Fruit fly (Drosophila melanogaster) whole organism, embryonic: ENCODE measurements around the gene CG3008.
A peak's percentile ranks its signal among the peaks of the same experiment; 100 is the strongest.

Source experiments
- Bgb ChIP-seq: fragments of 200-800 bp; sonication (Bioruptor generic); IDR thresholded peaks from 2 replicates; pipeline ENCODE4 v1.3.6; 2022; ENCODE audit warnings: missing biosample characterization, missing genetic modification characterization; ENCODE audit not compliant: partially characterized antibody
- Blimp-1 ChIP-seq: fragments of 200-800 bp; sonication (Bioruptor generic); optimal IDR thresholded peaks from 3 replicates; lab custom pipeline; 2018; ENCODE audit warnings: missing biosample characterization, missing genetic modification characterization, mild to moderate bottlenecking, moderate library complexity, missing genetic modification reagents
- CG10209 ChIP-seq: fragments of 200-800 bp; sonication (Bioruptor generic); optimal IDR thresholded peaks from 3 replicates; lab custom pipeline; 2017; ENCODE audit warnings: missing biosample characterization, mild to moderate bottlenecking, missing genetic modification characterization, missing genetic modification reagents
- CG10366 ChIP-seq: fragments of 200-800 bp; sonication (Bioruptor generic); IDR thresholded peaks from 2 replicates; pipeline ENCODE4 v1.3.6; 2022; ENCODE audit warnings: missing biosample characterization, missing genetic modification characterization
- CG10979 ChIP-seq: fragments of 200-800 bp; sonication (Bioruptor generic); optimal IDR thresholded peaks from 2 replicates; lab custom pipeline; 2018; ENCODE audit warnings: missing biosample characterization, mild to moderate bottlenecking, missing genetic modification characterization, moderate library complexity
- CG15479 ChIP-seq: fragments of 200-800 bp; sonication (Bioruptor generic); optimal IDR thresholded peaks from 3 replicates; lab custom pipeline; 2019; ENCODE audit warnings: missing biosample characterization, mild to moderate bottlenecking, missing genetic modification characterization, moderate library complexity
- CG17361 ChIP-seq: fragments of 200-800 bp; sonication (Bioruptor generic); IDR thresholded peaks from 3 replicates; pipeline ENCODE4 v1.3.6; 2022; ENCODE audit warnings: missing biosample characterization, missing genetic modification characterization
- CG17612 ChIP-seq: fragments of 200-800 bp; sonication (Bioruptor generic); IDR thresholded peaks from 2 replicates; pipeline ENCODE4 v1.3.6; 2022; ENCODE audit warnings: missing biosample characterization, missing genetic modification characterization
- CG17802 ChIP-seq: fragments of 200-800 bp; sonication (Bioruptor generic); optimal IDR thresholded peaks from 2 replicates; lab custom pipeline; 2018; ENCODE audit warnings: missing biosample characterization, mild to moderate bottlenecking, missing genetic modification characterization, moderate library complexity
- CG1792 ChIP-seq: fragments of 200-800 bp; sonication (Bioruptor generic); optimal IDR thresholded peaks from 2 replicates; lab custom pipeline; 2016; ENCODE audit warnings: missing biosample characterization, missing genetic modification characterization
- CG1832 ChIP-seq: fragments of 200-800 bp; sonication (Bioruptor generic); optimal IDR thresholded peaks from 2 replicates; lab custom pipeline; 2017; ENCODE audit warnings: missing biosample characterization, mild to moderate bottlenecking, missing genetic modification characterization, inconsistent platforms
- CG18764 ChIP-seq: fragments of 200-800 bp; sonication (Bioruptor generic); optimal IDR thresholded peaks from 3 replicates; lab custom pipeline; 2016; ENCODE audit warnings: missing biosample characterization, missing genetic modification characterization
- CG31365 ChIP-seq: fragments of 200-800 bp; sonication (Bioruptor generic); optimal IDR thresholded peaks from 2 replicates; lab custom pipeline; 2018; ENCODE audit warnings: missing biosample characterization, mild to moderate bottlenecking, missing genetic modification characterization
- CG34376 ChIP-seq: fragments of 200-800 bp; sonication (Bioruptor generic); optimal IDR thresholded peaks from 2 replicates; lab custom pipeline; 2018; ENCODE audit warnings: missing biosample characterization, mild to moderate bottlenecking, missing genetic modification characterization
- CG4282 ChIP-seq: fragments of 200-800 bp; sonication (Bioruptor generic); optimal IDR thresholded peaks from 2 replicates; lab custom pipeline; 2016; ENCODE audit warnings: missing biosample characterization, missing genetic modification characterization
- CG43689 ChIP-seq: fragments of 200-800 bp; sonication (Bioruptor generic); IDR thresholded peaks from 2 replicates; pipeline ENCODE4 v1.3.6; 2022; ENCODE audit warnings: missing biosample characterization, missing genetic modification characterization
- CG4820 ChIP-seq: fragments of 200-800 bp; sonication (Bioruptor generic); optimal IDR thresholded peaks from 3 replicates; lab custom pipeline; 2016; ENCODE audit warnings: missing biosample characterization, missing genetic modification characterization
- CG5180 ChIP-seq: fragments of 200-800 bp; sonication (Bioruptor generic); optimal IDR thresholded peaks from 3 replicates; lab custom pipeline; 2017; ENCODE audit warnings: missing biosample characterization, missing genetic modification characterization, mild to moderate bottlenecking, moderate library complexity, missing genetic modification reagents
- CG5953 ChIP-seq: fragments of 200-800 bp; sonication (Bioruptor generic); IDR thresholded peaks from 2 replicates; pipeline ENCODE4 v1.3.6; 2022; ENCODE audit warnings: missing biosample characterization, missing genetic modification characterization
- Ets65A ChIP-seq: fragments of 200-800 bp; sonication (Bioruptor generic); peaks from one replicate; lab custom pipeline; 2016; ENCODE audit warnings: missing biosample characterization, missing genetic modification characterization
- Med ChIP-seq: fragments of 200-800 bp; sonication (Bioruptor generic); peaks from one replicate; lab custom pipeline; 2016; ENCODE audit warnings: missing biosample characterization, missing genetic modification characterization, mild to moderate bottlenecking, inconsistent platforms, moderate library complexity
- NC2β ChIP-seq: fragments of 200-800 bp; sonication (Bioruptor generic); optimal IDR thresholded peaks from 2 replicates; lab custom pipeline; 2016; ENCODE audit warnings: missing biosample characterization, missing genetic modification characterization
- Nf-YC ChIP-seq: fragments of 200-800 bp; optimal IDR thresholded peaks from 3 replicates; lab custom pipeline; 2019; ENCODE audit warnings: missing biosample characterization, mild to moderate bottlenecking, missing genetic modification characterization, moderate library complexity
- NfI ChIP-seq: fragments of 200-800 bp; sonication (Bioruptor generic); optimal IDR thresholded peaks from 3 replicates; lab custom pipeline; 2018; ENCODE audit warnings: missing biosample characterization, mild to moderate bottlenecking, missing genetic modification characterization, moderate library complexity
- Scr ChIP-seq: fragments of 200-800 bp; sonication (Bioruptor generic); IDR thresholded peaks from 2 replicates; pipeline ENCODE4 v1.3.6; 2022; ENCODE audit warnings: missing biosample characterization, missing genetic modification characterization; ENCODE audit not compliant: partially characterized antibody
- abd-A ChIP-seq: fragments of 200-800 bp; sonication (Bioruptor generic); optimal IDR thresholded peaks from 3 replicates; lab custom pipeline; 2019; ENCODE audit warnings: missing biosample characterization, mild to moderate bottlenecking, missing genetic modification characterization, moderate library complexity
- ap ChIP-seq: fragments of 200-800 bp; sonication (Bioruptor generic); IDR thresholded peaks from 2 replicates; pipeline ENCODE4 v1.3.6; 2022; ENCODE audit warnings: missing biosample characterization, missing genetic modification characterization
- croc ChIP-seq: fragments of 200-800 bp; sonication (Bioruptor generic); conservative IDR thresholded peaks from 3 replicates; pipeline ENCODE4 v1.3.6; 2022; ENCODE audit warnings: missing biosample characterization, missing genetic modification characterization
- disco-r ChIP-seq: fragments of 200-800 bp; sonication (Bioruptor generic); optimal IDR thresholded peaks from 2 replicates; lab custom pipeline; 2016; ENCODE audit warnings: missing biosample characterization, missing genetic modification characterization
- grau ChIP-seq: fragments of 200-800 bp; optimal IDR thresholded peaks from 3 replicates; lab custom pipeline; 2019; ENCODE audit warnings: missing biosample characterization, mild to moderate bottlenecking, missing genetic modification characterization, moderate library complexity
- hth ChIP-seq: fragments of >200 bp; optimal IDR thresholded peaks from 2 replicates; lab custom pipeline; 2017; ENCODE audit warnings: inconsistent platforms
- lab ChIP-seq: fragments of 200-800 bp; sonication (Bioruptor generic); optimal IDR thresholded peaks from 3 replicates; lab custom pipeline; 2017; ENCODE audit warnings: missing biosample characterization, missing genetic modification characterization, mild to moderate bottlenecking, moderate library complexity, missing genetic modification reagents
- mld ChIP-seq: fragments of 200-800 bp; sonication (Bioruptor generic); IDR thresholded peaks from 3 replicates; pipeline ENCODE4 v1.3.6; 2022; ENCODE audit warnings: missing biosample characterization, missing genetic modification characterization; ENCODE audit not compliant: partially characterized antibody
- nom ChIP-seq: fragments of 200-800 bp; sonication (Bioruptor generic); optimal IDR thresholded peaks from 2 replicates; lab custom pipeline; 2017; ENCODE audit warnings: missing biosample characterization, missing genetic modification characterization, mild to moderate bottlenecking, moderate library complexity, missing genetic modification reagents
- otp ChIP-seq: fragments of 200-800 bp; sonication (Bioruptor generic); IDR thresholded peaks from 3 replicates; pipeline ENCODE4, ENCODE4 v1.3.6; 2022; ENCODE audit warnings: missing biosample characterization, missing genetic modification characterization
- rib ChIP-seq: fragments of 200-800 bp; sonication (Bioruptor generic); IDR thresholded peaks from 2 replicates; pipeline ENCODE4 v1.3.6; 2022; ENCODE audit warnings: missing biosample characterization, missing genetic modification characterization
- sens ChIP-seq: fragments of 200-800 bp; sonication (Bioruptor generic); peaks from one replicate; lab custom pipeline; 2016; ENCODE audit warnings: missing biosample characterization, missing genetic modification characterization
- sens-2 ChIP-seq: fragments of 200-800 bp; sonication (Bioruptor generic); IDR thresholded peaks from 2 replicates; pipeline ENCODE4 v1.3.6; 2022; ENCODE audit warnings: missing biosample characterization, missing genetic modification characterization
- slp2 ChIP-seq: fragments of 200-800 bp; sonication (Bioruptor generic); optimal IDR thresholded peaks from 2 replicates; lab custom pipeline; 2016; ENCODE audit warnings: missing biosample characterization, missing genetic modification characterization
- tll ChIP-seq, 2 experiments: fragments of 200-800 bp in 1 of 2; fragments of >200 bp in 1 of 2; sonication (Bioruptor generic) in 1 of 2; optimal IDR thresholded peaks; 2 replicates each; lab custom pipeline; 2017 to 2019; ENCODE audit warnings: missing biosample characterization in 2 of 2, missing genetic modification characterization in 2 of 2, mild to moderate bottlenecking in 1 of 2, moderate library complexity in 1 of 2
- twi ChIP-seq: fragments of 200-800 bp; optimal IDR thresholded peaks from 2 replicates; lab custom pipeline; 2019; ENCODE audit warnings: missing biosample characterization, mild to moderate bottlenecking, missing genetic modification characterization, moderate library complexity
- zen ChIP-seq: fragments of 200-800 bp; sonication (Bioruptor generic); optimal IDR thresholded peaks from 3 replicates; lab custom pipeline; 2018; ENCODE audit warnings: missing biosample characterization, mild to moderate bottlenecking, missing genetic modification characterization, moderate library complexity

CG3008 gene

DNA sequence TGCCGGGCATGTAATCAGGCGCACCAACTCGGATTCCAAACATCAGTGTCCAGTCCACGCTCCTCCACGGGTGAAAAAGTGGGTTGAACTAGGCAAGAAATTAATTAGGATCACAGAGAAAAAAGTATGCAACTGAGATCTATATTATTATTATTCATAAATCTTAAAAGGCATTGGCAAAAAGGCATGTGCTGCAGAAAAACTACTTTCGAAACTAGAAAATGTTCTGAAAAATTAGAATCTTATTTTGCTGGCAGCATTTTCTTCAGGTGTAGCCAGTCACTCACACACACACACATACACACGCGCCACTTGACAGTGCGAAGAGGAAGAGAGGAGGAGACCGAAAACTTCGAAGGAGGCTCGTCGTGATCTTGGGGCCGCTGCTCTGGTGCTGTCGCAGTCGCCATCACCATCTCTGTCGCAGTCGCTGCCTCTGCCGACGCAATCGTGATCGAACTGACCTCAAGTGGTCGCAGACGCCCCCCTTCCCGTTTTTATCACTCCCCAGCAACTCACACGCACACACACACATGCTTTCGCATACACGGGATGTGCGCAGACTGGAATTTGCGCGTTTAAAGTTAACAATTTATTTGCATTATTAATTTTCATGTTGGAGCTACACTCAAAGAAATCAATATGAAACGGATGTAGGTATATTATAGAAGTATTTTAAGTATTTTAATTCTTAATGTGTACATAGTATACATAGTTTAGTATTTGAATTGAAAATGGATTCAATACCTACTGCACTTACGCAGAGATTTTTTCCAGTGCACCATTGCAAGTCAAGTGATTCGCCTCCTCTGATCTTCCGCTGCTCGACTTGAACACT lies 4.5 kb downstream of the CG3008 start (continued):
- TF ChIP-seq disco-r (GFP tag; lab: Kevin White, UChicago) (no peak), CG10366 (GFP tag; lab: Robert Waterston, UW) (peak; percentile 71), CG4820 (GFP tag; lab: Kevin White, UChicago) (peak; percentile 36)

DNA sequence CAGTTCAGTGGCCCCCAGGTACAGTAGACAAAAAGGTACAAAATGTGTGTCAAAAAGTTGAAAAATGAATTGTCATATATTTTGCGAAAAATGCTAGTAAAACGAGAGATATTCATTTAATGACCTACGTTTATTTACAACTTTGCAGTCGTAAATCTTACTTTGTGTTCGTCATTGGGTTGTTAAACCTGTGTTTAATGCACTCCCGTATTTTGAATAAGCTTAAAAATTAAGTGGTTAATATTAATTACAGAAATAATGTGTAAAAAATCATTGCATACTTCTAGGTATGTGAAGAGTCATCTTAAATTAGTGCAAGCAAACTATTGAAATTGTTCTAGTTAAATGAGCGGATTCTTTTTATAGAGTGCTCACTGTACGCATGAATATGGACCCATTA lies 5.4 kb downstream of the CG3008 start:
- TF ChIP-seq sens (peak; percentile 20), CG43689 (GFP tag; lab: Robert Waterston, UW) (no peak), Med (GFP tag; lab: Kevin White, UChicago) (peak; percentile 56), Bgb (no peak), Nf-YC (tag; lab: Kevin White, UChicago) (no peak), CG1792 (GFP tag; lab: Kevin White, UChicago) (no peak), grau (tag; lab: Kevin White, UChicago) (peak; percentile 52), CG18764 (GFP tag; lab: Kevin White, UChicago) (no peak)
- TF ChIP-seq, all 482 proteins: peak for 3

DNA sequence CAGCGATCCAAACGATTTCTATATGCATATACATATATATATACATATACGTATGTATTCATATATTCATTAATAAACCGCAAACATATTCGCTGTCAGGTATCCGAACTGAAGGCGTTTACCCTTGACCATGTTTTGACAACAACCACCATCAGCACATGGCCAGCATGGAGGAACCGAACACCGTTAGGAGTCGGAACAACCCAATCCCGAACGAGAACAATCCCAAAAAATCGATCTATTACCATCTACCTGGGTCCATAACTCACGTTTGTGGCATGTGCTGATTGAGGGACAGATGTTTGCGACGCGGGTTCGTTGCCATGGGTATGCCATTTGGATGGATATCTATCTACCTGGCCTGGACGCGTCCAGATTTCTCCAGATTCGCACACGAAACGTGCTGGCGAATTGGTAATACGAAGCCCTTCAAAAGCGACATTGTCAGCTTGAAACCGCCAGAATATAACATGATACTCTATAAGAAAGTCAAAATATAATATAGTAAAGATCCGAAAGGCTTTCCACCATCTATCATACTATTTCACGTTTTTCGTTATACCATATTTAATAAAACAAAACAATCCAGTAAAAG lies 6.5 kb downstream of the CG3008 start, which contains the start of gene CG15625:
Gene CG15625, plus strand, starts transcription at position 545 of the 595 bp plus-strand sequence.
- TF ChIP-seq Ets65A, result peak; percentile 13
- TF ChIP-seq zen (tag; lab: Kevin White, UChicago), result peak; percentile 52
- peak in 1 of 2 experiments; percentile 42 for TF ChIP-seq tll (GFP tag; optimal IDR thresholded peaks at IDR 0.05; lab: Kevin White, UChicago)
- TF ChIP-seq CG10209 (GFP tag; lab: Kevin White, UChicago), result no peak
- peak; percentile 90 for TF ChIP-seq twi
- no peak for TF ChIP-seq Scr

DNA sequence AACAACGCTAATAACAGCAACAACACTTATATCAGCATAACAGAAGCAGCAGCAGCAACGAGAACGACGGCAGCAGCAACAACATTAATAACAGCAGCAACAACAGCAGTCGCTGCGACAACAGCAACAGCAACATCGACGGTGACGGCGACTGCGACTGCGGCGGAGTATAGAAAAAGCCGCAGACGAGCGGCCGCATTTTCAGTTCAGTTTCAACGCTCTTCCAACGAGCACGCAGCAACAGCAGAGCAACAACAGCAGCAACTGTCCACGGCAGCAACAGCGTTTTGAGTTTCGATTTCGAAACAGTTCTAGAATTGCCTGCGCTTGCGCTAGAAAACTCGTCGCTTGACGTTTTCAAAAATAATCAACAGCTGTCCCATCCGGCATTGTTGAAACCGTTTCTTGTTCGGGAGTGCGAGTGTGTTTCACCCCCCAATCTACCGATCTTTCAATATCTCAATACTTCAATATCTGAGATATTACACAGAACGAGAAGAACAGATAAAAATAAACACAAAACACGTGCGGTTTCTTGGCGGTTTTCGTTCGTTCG lies 8.9 kb downstream of the CG3008 start, which contains the start of gene CG3036:
Gene CG3036, plus strand, starts transcription at position 199 of the 556 bp plus-strand sequence.
- TF ChIP-seq CG10979, result peak; percentile 42
- 0 out of 2 replicates have a peak, but pooled peaks have one; percentile 19 for TF ChIP-seq rib (GFP tag; lab: Robert Waterston, UW)
- peak; percentile 6; the same call in 1 of the 2 replicates for TF ChIP-seq CG17612 (GFP tag; lab: Robert Waterston, UW)
- peak; percentile 64 for TF ChIP-seq lab (GFP tag; lab: Kevin White, UChicago)
- peak; percentile 66; the same call in 1 of the 3 replicates for TF ChIP-seq otp (GFP tag; lab: Robert Waterston, UW)
- no peak for TF ChIP-seq slp2 (GFP tag; lab: Kevin White, UChicago)
- no peak for TF ChIP-seq tll (GFP tag; optimal IDR thresholded peaks at IDR 0.05; lab: Kevin White, UChicago)
- peak; percentile 6 for TF ChIP-seq CG31365
- no peak for TF ChIP-seq CG17802 (tag; lab: Kevin White, UChicago)
- TF ChIP-seq CG5953 (GFP tag; lab: Robert Waterston, UW), result no peak
- TF ChIP-seq CG4282 (GFP tag; lab: Kevin White, UChicago), result peak; percentile 14
- no peak for TF ChIP-seq CG1832
- TF ChIP-seq CG34376 (GFP tag; lab: Kevin White, UChicago), result peak; percentile 30
- TF ChIP-seq nom, result peak; percentile 18
- TF ChIP-seq NC2β (GFP tag; lab: Kevin White, UChicago), result peak; percentile 43
- TF ChIP-seq CG17361 (GFP tag; lab: Robert Waterston, UW), result no peak; the same call in 2 of the 3 replicates
- peak; percentile 70 for TF ChIP-seq CG15479 (GFP tag; lab: Kevin White, UChicago)
- TF ChIP-seq CG5180 (GFP tag; lab: Kevin White, UChicago), result peak; percentile 90
- TF ChIP-seq Blimp-1, result peak; percentile 6
- TF ChIP-seq abd-A (tag; lab: Kevin White, UChicago), result peak; percentile 56
- peak; percentile 31; the same call in 1 of the 2 replicates for TF ChIP-seq sens-2
- no peak; the same call in 2 of the 3 replicates for TF ChIP-seq croc (GFP tag; lab: Robert Waterston, UW)
- peak; percentile 60; the same call in 2 of the 3 replicates for TF ChIP-seq mld (GFP tag; lab: Robert Waterston, UW)
- peak; percentile 35 for TF ChIP-seq NfI (GFP tag; lab: Kevin White, UChicago)
- no peak for TF ChIP-seq ap (GFP tag; lab: Robert Waterston, UW)
- TF ChIP-seq hth (lab: Kevin White, UChicago), result no peak
